Fruit fly (Drosophila melanogaster): Measurements from ENCODE around the gene alpha-Est5.

alpha-Est5 gene

DNA sequence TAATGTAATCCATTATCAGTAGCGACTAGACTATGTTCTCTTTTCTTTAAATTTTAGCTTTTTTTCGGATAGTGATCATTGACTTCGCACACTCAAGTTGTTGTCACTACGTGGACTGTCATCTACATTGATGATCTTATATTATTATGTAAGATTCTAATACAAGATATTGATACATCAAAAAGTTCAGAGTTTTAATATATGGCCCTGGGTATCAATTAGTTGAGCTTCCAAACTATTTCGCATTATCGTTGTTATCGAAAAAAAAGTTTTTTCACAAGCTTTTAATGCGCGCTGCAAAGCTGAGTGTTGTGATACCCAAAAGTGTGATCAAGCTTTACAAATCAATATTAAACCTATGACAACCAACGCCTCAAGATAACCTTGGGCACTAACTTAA lies 44.1 kb downstream of the alpha-Est5 start (continued):
- no peak for TF ChIP-seq prd (optimal IDR thresholded peaks at IDR 0.05)
- TF ChIP-seq prd (GFP tag; IDR thresholded peaks at IDR 0.05): peak; percentile 42; the same call in 1 of the 3 replicates
- TF ChIP-seq CG17328 (GFP tag; IDR thresholded peaks at IDR 0.05): no peak
- peak; percentile 17; the same call in 1 of the 2 replicates for TF ChIP-seq MBD-R2 (GFP tag; IDR thresholded peaks at IDR 0.05)
- 0 out of 2 replicates have a peak, but pooled peaks have one; percentile 8 for TF ChIP-seq E2f2 (GFP tag; IDR thresholded peaks at IDR 0.05)
- peak; percentile 51 for TF ChIP-seq gem (tag; optimal IDR thresholded peaks at IDR 0.05)
- TF ChIP-seq mld (GFP tag; IDR thresholded peaks at IDR 0.05; ENCODE audit: partially characterized antibody): 0 out of 3 replicates have a peak, but pooled peaks have one; percentile 11
- peak; percentile 67 for TF ChIP-seq Dref (GFP tag; IDR thresholded peaks at IDR 0.05)
- TF ChIP-seq row (GFP tag; IDR thresholded peaks at IDR 0.05): peak; percentile 66
- no peak for TF ChIP-seq CG3995 (GFP tag; optimal IDR thresholded peaks at IDR 0.05)
- TF ChIP-seq CG7372 (GFP tag; IDR thresholded peaks at IDR 0.05): 0 out of 2 replicates have a peak, but pooled peaks have one; percentile 6
- TF ChIP-seq CG10366 (GFP tag; IDR thresholded peaks at IDR 0.05): peak; percentile 26; the same call in 1 of the 2 replicates
- peak; percentile 47; the same call in 1 of the 2 replicates for TF ChIP-seq amos (GFP tag; IDR thresholded peaks at IDR 0.05; ENCODE audit: partially characterized antibody)
- no peak for TF ChIP-seq h (optimal IDR thresholded peaks at IDR 0.05)
- TF ChIP-seq CG42726 (GFP tag; IDR thresholded peaks at IDR 0.05; ENCODE audit: partially characterized antibody): no peak
- TF ChIP-seq CG17361 (GFP tag; IDR thresholded peaks at IDR 0.05): peak; percentile 33; the same call in 2 of the 3 replicates
- TF ChIP-seq CG1024 (GFP tag; IDR thresholded peaks at IDR 0.05): 0 out of 2 replicates have a peak, but pooled peaks have one; percentile 28
- TF ChIP-seq zen2 (GFP tag; IDR thresholded peaks at IDR 0.05; ENCODE audit: partially characterized antibody): no peak
- peak; percentile 11 for TF ChIP-seq kay (GFP tag; optimal IDR thresholded peaks at IDR 0.05)
- peak; percentile 69 for TF ChIP-seq ERR (GFP tag; optimal IDR thresholded peaks at IDR 0.05)
- TF ChIP-seq CG9932 (GFP tag; IDR thresholded peaks at IDR 0.05): peak; percentile 41; the same call in 1 of the 2 replicates
- no peak for TF ChIP-seq croc (GFP tag; conservative IDR thresholded peaks at IDR 0.05)
- TF ChIP-seq Xbp1 (GFP tag; optimal IDR thresholded peaks at IDR 0.05): peak; percentile 8
- no peak for TF ChIP-seq zf30C (GFP tag; optimal IDR thresholded peaks at IDR 0.05)
- TF ChIP-seq CG18476 (GFP tag; optimal IDR thresholded peaks at IDR 0.05): peak; percentile 13
- TF ChIP-seq dysf (GFP tag; IDR thresholded peaks at IDR 0.05): peak; percentile 32; the same call in 1 of the 3 replicates
- TF ChIP-seq inv (GFP tag; IDR thresholded peaks at IDR 0.05; ENCODE audit: partially characterized antibody): peak; percentile 56; the same call in 1 of the 2 replicates
- TF ChIP-seq CG5953 (GFP tag; IDR thresholded peaks at IDR 0.05): peak; percentile 52; the same call in 1 of the 2 replicates
- TF ChIP-seq Hr51 (GFP tag; optimal IDR thresholded peaks at IDR 0.05): peak in 1 of 2 experiments; percentile 40
- TF ChIP-seq crol (GFP tag; IDR thresholded peaks at IDR 0.05): no peak
- peak; percentile 92 for TF ChIP-seq tna (GFP tag; IDR thresholded peaks at IDR 0.05; ENCODE audit: partially characterized antibody)
- TF ChIP-seq lilli (GFP tag; optimal IDR thresholded peaks at IDR 0.05): peak; percentile 47
- TF ChIP-seq pum (GFP tag; optimal IDR thresholded peaks at IDR 0.05): peak; percentile 22
- peak; percentile 6 for TF ChIP-seq ind (GFP tag; optimal IDR thresholded peaks at IDR 0.05)
- peak; percentile 8 for TF ChIP-seq Sox102F (GFP tag; optimal IDR thresholded peaks at IDR 0.05)
- no peak for TF ChIP-seq CG3281 (GFP tag; optimal IDR thresholded peaks at IDR 0.05)
- TF ChIP-seq grau (tag; optimal IDR thresholded peaks at IDR 0.05): peak; percentile 22
- 0 out of 2 replicates have a peak, but pooled peaks have one; percentile 39 for TF ChIP-seq Atf6 (GFP tag; IDR thresholded peaks at IDR 0.05)
- peak; percentile 9 for TF ChIP-seq bcd (GFP tag; optimal IDR thresholded peaks at IDR 0.05)
- peak; percentile 5 for TF ChIP-seq CG13894 (tag; optimal IDR thresholded peaks at IDR 0.05)
- TF ChIP-seq sens (GFP tag): peak; percentile 89
- peak; percentile 32 for TF ChIP-seq CG13624 (GFP tag; optimal IDR thresholded peaks at IDR 0.05)
- TF ChIP-seq YL-1 (GFP tag; optimal IDR thresholded peaks at IDR 0.05): no peak
- no peak for TF ChIP-seq CG6654 (GFP tag; optimal IDR thresholded peaks at IDR 0.05)
- peak; percentile 24 for TF ChIP-seq CG2120 (GFP tag; optimal IDR thresholded peaks at IDR 0.05)
- TF ChIP-seq ac (GFP tag; optimal IDR thresholded peaks at IDR 0.05): no peak
- 0 out of 2 replicates have a peak, but pooled peaks have one; percentile 15 for TF ChIP-seq GATAe (GFP tag; conservative IDR thresholded peaks at IDR 0.05)
- no peak for TF ChIP-seq CG11247 (GFP tag; IDR thresholded peaks at IDR 0.05)
- TF ChIP-seq CG2889 (GFP tag; IDR thresholded peaks at IDR 0.05): no peak
- TF ChIP-seq pzg (GFP tag; optimal IDR thresholded peaks at IDR 0.05): peak; percentile 27
- no peak for TF ChIP-seq NK7.1 (GFP tag; optimal IDR thresholded peaks at IDR 0.05)
